Worm (Caenorhabditis elegans) whole organism, L1 larva: Measurements from ENCODE around the gene F41C6.6.

Experiments used
- dpl-1 ChIP-seq, 3 experiments: fragments of 150-350 bp in 2 of 3; sonication (generic microtip) in 1 of 3; optimal IDR thresholded peaks; 2 replicates each; lab custom pipeline; 2014 to 2017; ENCODE audit warnings: missing biosample characterization in 3 of 3, missing genetic modification characterization in 3 of 3, missing genetic modification reagents in 3 of 3
- egl-27 ChIP-seq, 2 experiments: fragments of 150-350 bp in 1 of 2; sonication (generic microtip); optimal IDR thresholded peaks; 3 replicates each; lab custom pipeline; 2017 to 2018; ENCODE audit warnings: missing biosample characterization in 2 of 2, missing genetic modification characterization in 2 of 2, missing genetic modification reagents in 2 of 2
- nhr-85 ChIP-seq: sonication (generic microtip); peaks from one replicate; lab custom pipeline; 2016; ENCODE audit warnings: missing genetic modification characterization, inconsistent platforms, missing compliant biosample characterization

DNA sequence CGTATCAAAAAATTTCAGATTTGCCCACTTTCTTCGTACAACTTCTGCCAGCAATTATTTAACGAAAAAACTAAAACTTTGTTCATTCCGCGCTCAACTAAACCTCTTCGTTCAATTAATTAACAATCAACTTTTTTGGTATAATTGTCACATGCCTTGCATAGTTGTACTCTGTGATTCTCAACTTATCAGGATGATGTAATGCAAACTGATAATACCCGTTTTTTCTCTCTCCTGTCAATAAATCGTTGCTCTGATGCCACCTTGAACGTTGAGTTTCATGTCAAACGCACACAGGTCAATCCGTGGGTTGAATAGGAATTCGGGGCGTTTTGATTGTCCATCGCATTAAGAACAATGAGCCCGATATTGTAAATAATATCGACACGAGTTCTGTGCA is 23.9 kb upstream of the F41C6.6 start:
- no peak for TF ChIP-seq dpl-1 (GFP tag; optimal IDR thresholded peaks at IDR 0.05; lab: Kevin White, UChicago)
- TF ChIP-seq egl-27 (tag; optimal IDR thresholded peaks at IDR 0.05; lab: Kevin White, UChicago), result no peak
- TF ChIP-seq nhr-85, result no peak
